In the genomic region with DNA sequence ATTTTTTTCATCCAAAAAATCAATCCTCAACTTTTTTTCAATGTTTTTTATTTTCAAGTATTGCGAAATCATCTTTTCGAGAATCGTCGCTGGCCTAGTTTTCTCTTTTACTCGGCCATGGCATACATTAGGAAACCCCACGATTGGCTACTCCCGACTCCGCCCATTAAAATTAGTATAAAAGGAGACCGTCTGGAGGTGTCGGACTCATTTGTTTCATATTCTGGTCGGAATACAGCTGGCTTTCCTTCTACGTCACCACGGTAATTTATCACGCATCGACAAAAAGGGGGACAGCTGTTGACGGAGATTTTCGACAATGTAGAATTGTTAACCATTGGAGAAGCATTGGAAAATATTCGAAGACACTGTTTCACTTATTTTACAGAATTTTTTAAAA, we compare ENCODE assay signal across 5 worm cellular contexts.
TF ChIP-seq lines count a peak whose summit lies in the region.

No protein-coding gene starts in this region.

TF ChIP-seq in whole organism, L1 larva, 84 proteins besides CTCF, POLR2A, EP300 and RAD21 (continues in another document):
- TF ChIP-seq ceh-8 (GFP tag; optimal IDR thresholded peaks at IDR 0.05; lab: Kevin White, UChicago) (peak; percentile 67), aly-2 (tag; optimal IDR thresholded peaks at IDR 0.05; lab: Kevin White, UChicago) (peak; percentile 40), ets-5 (GFP tag; IDR thresholded peaks at IDR 0.05; lab: Robert Waterston, UW) (no peak), lin-13 (GFP tag; optimal IDR thresholded peaks at IDR 0.05; lab: Kevin White, UChicago) (no peak), lin-39 (tag; optimal IDR thresholded peaks at IDR 0.05; lab: Kevin White, UChicago) (peak; percentile 47), aha-1 (tag; optimal IDR thresholded peaks at IDR 0.05; lab: Kevin White, UChicago) (no peak), fkh-8 (tag; optimal IDR thresholded peaks at IDR 0.05; lab: Kevin White, UChicago) (peak; percentile 79), ces-1 (GFP tag; optimal IDR thresholded peaks at IDR 0.05; lab: Kevin White, UChicago) (no peak), C34B4.2 (tag; optimal IDR thresholded peaks at IDR 0.05; lab: Kevin White, UChicago) (no peak), egl-13 (tag; optimal IDR thresholded peaks at IDR 0.05; lab: Kevin White, UChicago) (peak; percentile 82), ceh-82 (tag; optimal IDR thresholded peaks at IDR 0.05; lab: Kevin White, UChicago) (peak in 2 of 3 experiments; percentile 48 to 53), swsn-7 (tag; optimal IDR thresholded peaks at IDR 0.05; lab: Kevin White, UChicago) (peak; percentile 81), nhr-77 (tag; optimal IDR thresholded peaks at IDR 0.05; lab: Kevin White, UChicago) (no peak), nhr-84 (tag; optimal IDR thresholded peaks at IDR 0.05; lab: Kevin White, UChicago) (no peak), mef-2 (tag; optimal IDR thresholded peaks at IDR 0.05; lab: Kevin White, UChicago) (no peak), lin-14 (GFP tag; optimal IDR thresholded peaks at IDR 0.05; lab: Kevin White, UChicago) (peak; percentile 86), ama-1 (optimal IDR thresholded peaks at IDR 0.05; lab: Kevin White, UChicago) (peak; percentile 64), dsc-1 (tag; optimal IDR thresholded peaks at IDR 0.05; lab: Kevin White, UChicago) (peak; percentile 67)

TF ChIP-seq in whole organism, L3 larva, 47 proteins besides CTCF, POLR2A, EP300 and RAD21 (continues in another document):
- no peak for TF ChIP-seq mml-1 (tag; optimal IDR thresholded peaks at IDR 0.05; lab: Kevin White, UChicago)
- no peak for TF ChIP-seq nhr-28 (tag; optimal IDR thresholded peaks at IDR 0.05; lab: Kevin White, UChicago)
- TF ChIP-seq zag-1 (tag; optimal IDR thresholded peaks at IDR 0.05; lab: Kevin White, UChicago): no peak
- TF ChIP-seq lsy-12 (tag; optimal IDR thresholded peaks at IDR 0.05; lab: Kevin White, UChicago): peak; percentile 55
- no peak for TF ChIP-seq ztf-11 (tag; optimal IDR thresholded peaks at IDR 0.05; lab: Kevin White, UChicago)
- no peak for TF ChIP-seq ZK546.5 (tag; optimal IDR thresholded peaks at IDR 0.05; lab: Kevin White, UChicago)
- TF ChIP-seq egl-27 (tag; optimal IDR thresholded peaks at IDR 0.05; lab: Kevin White, UChicago): no peak
- TF ChIP-seq mdl-1 (tag; optimal IDR thresholded peaks at IDR 0.05; lab: Kevin White, UChicago): no peak
- no peak for TF ChIP-seq lin-39 (tag; optimal IDR thresholded peaks at IDR 0.05; lab: Kevin White, UChicago)
- TF ChIP-seq skn-1 (tag; optimal IDR thresholded peaks at IDR 0.05; lab: Kevin White, UChicago): no peak
- no peak for TF ChIP-seq ceh-9 (tag; optimal IDR thresholded peaks at IDR 0.05; lab: Kevin White, UChicago)
- no peak for TF ChIP-seq fkh-2 (tag; optimal IDR thresholded peaks at IDR 0.05; lab: Kevin White, UChicago)
- TF ChIP-seq unc-62 (GFP tag; optimal IDR thresholded peaks at IDR 0.05; lab: Kevin White, UChicago): no peak
- no peak for TF ChIP-seq nhr-77 (tag; optimal IDR thresholded peaks at IDR 0.05; lab: Kevin White, UChicago)
- no peak for TF ChIP-seq R02D3.7 (tag; optimal IDR thresholded peaks at IDR 0.05; lab: Kevin White, UChicago)
- peak; percentile 10 for TF ChIP-seq elt-2 (tag; optimal IDR thresholded peaks at IDR 0.05; lab: Kevin White, UChicago)
- no peak for TF ChIP-seq eor-1 (tag; optimal IDR thresholded peaks at IDR 0.05; lab: Kevin White, UChicago)
- TF ChIP-seq sea-2 (GFP tag; optimal IDR thresholded peaks at IDR 0.05; lab: Kevin White, UChicago): no peak
- TF ChIP-seq fkh-10 (GFP tag; optimal IDR thresholded peaks at IDR 0.05; lab: Kevin White, UChicago): no peak

TF ChIP-seq in whole organism, early embryonic, 17 proteins besides CTCF, POLR2A, EP300 and RAD21:
- TF ChIP-seq aly-1 (tag; optimal IDR thresholded peaks at IDR 0.05; lab: Kevin White, UChicago) (no peak), ama-1 (optimal IDR thresholded peaks at IDR 0.05; lab: Kevin White, UChicago) (peak; percentile 84)
TF ChIP-seq in whole organism, early embryonic: peak in this region for 1.

TF ChIP-seq in whole organism, midembryonic, 9 proteins besides CTCF, POLR2A, EP300 and RAD21:
- TF ChIP-seq tab-1 (GFP tag; IDR thresholded peaks at IDR 0.05; lab: Robert Waterston, UW): 0 out of 2 replicates have a peak, but pooled peaks have one; percentile 46
- no peak for TF ChIP-seq ref-1 (GFP tag; conservative IDR thresholded peaks at IDR 0.05; lab: Robert Waterston, UW)
- no peak for TF ChIP-seq ztf-29 (GFP tag; IDR thresholded peaks at IDR 0.05; lab: Robert Waterston, UW)
- TF ChIP-seq flt-1 (GFP tag; IDR thresholded peaks at IDR 0.05; lab: Robert Waterston, UW): no peak
- no peak for TF ChIP-seq med-1 (GFP tag; optimal IDR thresholded peaks at IDR 0.05; lab: Kevin White, UChicago; ENCODE audit: insufficient read depth)
- no peak for TF ChIP-seq cog-1 (tag; optimal IDR thresholded peaks at IDR 0.05; lab: Kevin White, UChicago)
- TF ChIP-seq T22C8.4 (GFP tag; IDR thresholded peaks at IDR 0.05; lab: Robert Waterston, UW): no peak
- TF ChIP-seq ztf-23 (GFP tag; IDR thresholded peaks at IDR 0.05; lab: Robert Waterston, UW): no peak
- 0 out of 2 replicates have a peak, but pooled peaks have one; percentile 48 for TF ChIP-seq klf-2 (GFP tag; conservative IDR thresholded peaks at IDR 0.05; lab: Robert Waterston, UW)
TF ChIP-seq in whole organism, midembryonic: peak in this region for 2.

TF ChIP-seq in whole organism, young adult, 124 proteins besides CTCF, POLR2A, EP300 and RAD21:
- no peak for TF ChIP-seq tbx-9 (tag; optimal IDR thresholded peaks at IDR 0.05; lab: Kevin White, UChicago; ENCODE audit: borderline replicate concordance)
- no peak for TF ChIP-seq zfh-2 (GFP tag; conservative IDR thresholded peaks at IDR 0.05; lab: Robert Waterston, UW)
- no peak for TF ChIP-seq F52B5.7 (tag; optimal IDR thresholded peaks at IDR 0.05; lab: Kevin White, UChicago)
- no peak for TF ChIP-seq ztf-25 (GFP tag; IDR thresholded peaks at IDR 0.05; lab: Robert Waterston, UW)
- no peak for TF ChIP-seq ztf-3 (GFP tag; optimal IDR thresholded peaks at IDR 0.05; lab: Kevin White, UChicago)
- TF ChIP-seq nfyb-1 (GFP tag; IDR thresholded peaks at IDR 0.05; lab: Robert Waterston, UW): peak; percentile 98
- TF ChIP-seq cebp-1 (GFP tag; IDR thresholded peaks at IDR 0.05; lab: Robert Waterston, UW): peak; percentile 93
- TF ChIP-seq cebp-1 (tag; optimal IDR thresholded peaks at IDR 0.05; lab: Kevin White, UChicago): peak; percentile 99
- no peak for TF ChIP-seq madf-8 (GFP tag; conservative IDR thresholded peaks at IDR 0.05; lab: Robert Waterston, UW)
- TF ChIP-seq ceh-27 (GFP tag; optimal IDR thresholded peaks at IDR 0.05; lab: Kevin White, UChicago): peak; percentile 14
- peak; percentile 70; the same call in 1 of the 2 replicates for TF ChIP-seq hsf-1 (GFP tag; IDR thresholded peaks at IDR 0.05; lab: Robert Waterston, UW)
- peak; percentile 37 for TF ChIP-seq attf-5 (GFP tag; optimal IDR thresholded peaks at IDR 0.05; lab: Kevin White, UChicago)
- no peak for TF ChIP-seq somi-1 (GFP tag; optimal IDR thresholded peaks at IDR 0.05; lab: Kevin White, UChicago)
